Fruit fly (Drosophila melanogaster) whole organism, prepupa: ENCODE results near the gene sav.

Source experiments
- Blimp-1 ChIP-seq: fragments of 200-800 bp; sonication (Bioruptor generic); optimal IDR thresholded peaks from 3 replicates; lab custom pipeline; 2017; ENCODE audit warnings: missing biosample characterization, missing genetic modification characterization, mild to moderate bottlenecking, moderate library complexity, missing genetic modification reagents
- CG32006 ChIP-seq: fragments of 200-800 bp; sonication (Bioruptor generic); optimal IDR thresholded peaks from 3 replicates; lab custom pipeline; 2017; ENCODE audit warnings: missing biosample characterization, mild to moderate bottlenecking, missing genetic modification characterization
- CG6276 ChIP-seq: fragments of 200-800 bp; sonication (Bioruptor generic); optimal IDR thresholded peaks from 2 replicates; lab custom pipeline; 2017; ENCODE audit warnings: missing biosample characterization, mild to moderate bottlenecking, missing genetic modification characterization
- Eip78C ChIP-seq: fragments of 200-800 bp; sonication (Bioruptor generic); peaks from one replicate; lab custom pipeline; 2016; ENCODE audit warnings: missing biosample characterization, missing genetic modification characterization
- Smox ChIP-seq: fragments of 200-800 bp; sonication (Bioruptor generic); optimal IDR thresholded peaks from 3 replicates; lab custom pipeline; 2016; ENCODE audit warnings: missing biosample characterization, missing genetic modification characterization
- pdm3 ChIP-seq: fragments of 200-800 bp; sonication (Bioruptor generic); optimal IDR thresholded peaks from 3 replicates; lab custom pipeline; 2016; ENCODE audit warnings: missing biosample characterization, missing genetic modification characterization
- ss ChIP-seq, 2 experiments: fragments of 200-800 bp; sonication (Bioruptor generic); optimal IDR thresholded peaks; 2 replicates in 1 of 2; 3 replicates in 1 of 2; lab custom pipeline; 2017 to 2018; ENCODE audit warnings: mild to moderate bottlenecking in 2 of 2, missing biosample characterization in 2 of 2, missing genetic modification characterization in 2 of 2, moderate library complexity in 1 of 2
- svp ChIP-seq: fragments of 200-800 bp; sonication (Bioruptor generic); peaks from one replicate; lab custom pipeline; 2016; ENCODE audit warnings: missing biosample characterization, missing genetic modification characterization

DNA sequence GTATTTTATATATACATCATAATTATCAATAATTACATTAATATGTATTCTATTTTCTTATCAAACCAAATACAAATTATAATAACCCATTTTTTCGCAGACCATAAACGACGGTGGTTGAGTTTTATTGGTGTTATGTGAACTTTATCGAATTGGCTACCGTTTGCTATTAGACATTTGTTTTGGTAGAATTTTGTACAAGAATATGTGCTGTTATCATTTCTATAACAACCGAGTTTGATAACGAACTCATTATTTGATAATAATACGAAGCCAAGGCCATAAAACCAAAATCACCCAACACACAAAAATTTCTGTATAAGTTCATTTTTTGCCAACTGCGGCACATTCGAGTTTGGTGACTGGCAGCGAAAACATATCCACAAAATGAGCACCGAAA lies 34.2 kb upstream of the sav start, which contains the start of gene CG17109:
- TF ChIP-seq Blimp-1 (GFP tag; lab: Kevin White, UChicago) = no peak
- no peak for TF ChIP-seq svp (GFP tag; lab: Kevin White, UChicago)
- TF ChIP-seq pdm3 (GFP tag; lab: Kevin White, UChicago) = no peak
- TF ChIP-seq Smox = no peak
- no peak for TF ChIP-seq CG6276 (GFP tag; lab: Kevin White, UChicago)
- TF ChIP-seq CG32006 (GFP tag; lab: Kevin White, UChicago) = no peak
- no peak for TF ChIP-seq ss (GFP tag; optimal IDR thresholded peaks at IDR 0.05; lab: Kevin White, UChicago)
- TF ChIP-seq Eip78C (GFP tag; lab: Kevin White, UChicago) = no peak
